Worm (Caenorhabditis elegans): ENCODE data around the gene F38E1.10.

The F38E1.10 gene

DNA sequence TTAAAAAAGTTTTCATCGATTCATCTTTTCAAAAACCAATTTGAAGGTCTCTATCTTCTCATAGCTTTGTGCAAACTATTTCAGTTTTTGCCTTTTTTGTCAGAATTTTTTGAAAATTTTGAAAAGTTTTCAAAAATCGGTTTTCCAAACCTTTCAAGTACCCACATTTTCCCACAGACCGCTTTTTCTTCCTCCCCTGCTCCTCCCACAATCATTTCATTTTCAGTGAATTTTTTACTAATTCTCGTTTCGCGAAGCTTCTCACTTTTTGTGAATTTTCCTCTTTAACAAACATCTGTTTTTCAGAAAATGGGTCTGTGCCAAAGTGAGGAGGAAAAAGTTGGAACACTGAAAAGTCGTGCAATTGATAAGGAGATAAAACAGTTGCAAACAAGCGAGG, 4.6 kb downstream of the F38E1.10 start, which contains the start of gene gpa-2:
Gene gpa-2 (plus strand): TSS at position 301 of the 400 bp plus-strand sequence.
- TF ChIP-seq mml-1 (tag; optimal IDR thresholded peaks at IDR 0.05), result no peak
- TF ChIP-seq lin-39 (tag; optimal IDR thresholded peaks at IDR 0.05), result no peak
- TF ChIP-seq sea-2 (GFP tag; optimal IDR thresholded peaks at IDR 0.05), result no peak
- no peak for TF ChIP-seq ama-1 (optimal IDR thresholded peaks at IDR 0.05)
- no peak for TF ChIP-seq ceh-28 (tag; optimal IDR thresholded peaks at IDR 0.05)
- TF ChIP-seq fkh-10 (GFP tag; optimal IDR thresholded peaks at IDR 0.05), result no peak
- TF ChIP-seq elt-2 (tag; optimal IDR thresholded peaks at IDR 0.05), result no peak
- TF ChIP-seq nhr-23 (tag; optimal IDR thresholded peaks at IDR 0.05), result no peak
- TF ChIP-seq mdl-1 (tag; optimal IDR thresholded peaks at IDR 0.05), result no peak
- no peak for TF ChIP-seq egl-27 (tag; optimal IDR thresholded peaks at IDR 0.05)
- no peak for TF ChIP-seq elt-1 (tag; optimal IDR thresholded peaks at IDR 0.05)
- TF ChIP-seq eor-1 (tag; optimal IDR thresholded peaks at IDR 0.05), result no peak

DNA sequence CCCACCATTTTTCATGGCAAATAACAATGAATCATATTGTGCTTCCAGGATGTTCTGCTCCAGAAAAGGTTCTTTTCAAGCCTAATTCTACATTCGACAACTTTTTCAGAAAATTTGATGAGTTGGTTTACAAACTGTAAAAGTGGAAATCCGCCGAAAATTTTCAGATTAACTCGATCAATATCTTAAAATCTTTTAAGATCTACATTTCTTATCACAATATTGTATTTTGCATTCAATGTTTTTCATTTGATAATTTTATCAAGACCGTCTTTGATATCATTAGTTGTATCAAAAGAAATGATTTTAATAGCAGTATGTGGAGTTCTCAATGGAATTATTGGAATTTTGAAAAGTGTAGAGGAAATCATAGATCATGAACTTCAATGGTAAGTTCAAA, 15.5 kb downstream of the F38E1.10 start, which contains the start of gene F38E1.6:
Gene F38E1.6 (plus strand): TSS at position 301 of the 400 bp plus-strand sequence.
- TF ChIP-seq unc-39 (tag; optimal IDR thresholded peaks at IDR 0.05) (no peak), sea-2 (GFP tag; optimal IDR thresholded peaks at IDR 0.05) (no peak)

DNA sequence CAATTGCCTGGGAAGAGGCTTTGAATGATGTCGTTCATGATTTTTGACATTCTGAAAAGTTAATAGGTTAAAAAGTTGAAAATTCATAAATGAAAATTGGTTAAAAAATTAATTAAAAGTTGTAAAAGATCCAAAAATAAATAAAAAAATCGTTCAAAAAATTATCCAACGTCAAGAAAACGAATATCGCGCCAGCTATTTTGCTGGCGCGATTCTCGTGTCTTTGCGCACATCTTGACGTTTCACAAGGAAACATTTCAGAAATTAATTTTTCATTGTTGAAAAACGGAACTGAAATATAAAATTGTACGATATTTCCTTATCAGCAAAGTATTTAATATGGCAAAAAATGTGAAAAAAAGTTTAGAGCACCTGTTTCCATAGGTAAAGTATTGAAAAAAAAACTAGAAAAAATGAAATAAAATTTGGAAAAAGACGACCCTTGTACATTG, 16.2 kb downstream of the F38E1.10 start, which contains the start of gene mpdu-1:
Gene mpdu-1 (minus strand): TSS at position 51 of the 452 bp plus-strand sequence.
- TF ChIP-seq lin-15B (tag; optimal IDR thresholded peaks at IDR 0.05) (peak; percentile 59), nhr-25 (tag; optimal IDR thresholded peaks at IDR 0.05) (peak; percentile 9), pqm-1 (tag; optimal IDR thresholded peaks at IDR 0.05) (peak; percentile 78), unc-39 (tag; optimal IDR thresholded peaks at IDR 0.05) (no peak), jun-1 (tag; optimal IDR thresholded peaks at IDR 0.05) (peak; percentile 51), snpc-4 (tag; optimal IDR thresholded peaks at IDR 0.05) (peak; percentile 91), elt-2 (tag; optimal IDR thresholded peaks at IDR 0.05) (peak; percentile 82), ZK546.5 (tag; optimal IDR thresholded peaks at IDR 0.05) (no peak), hmg-11 (tag; optimal IDR thresholded peaks at IDR 0.05) (peak; percentile 24), R02D3.7 (tag; optimal IDR thresholded peaks at IDR 0.05) (peak; percentile 3), mdl-1 (tag; optimal IDR thresholded peaks at IDR 0.05) (no peak), nhr-237 (tag; optimal IDR thresholded peaks at IDR 0.05) (no peak), nfya-1 (tag; optimal IDR thresholded peaks at IDR 0.05; ENCODE audit: insufficient read depth) (peak; percentile 63)

DNA sequence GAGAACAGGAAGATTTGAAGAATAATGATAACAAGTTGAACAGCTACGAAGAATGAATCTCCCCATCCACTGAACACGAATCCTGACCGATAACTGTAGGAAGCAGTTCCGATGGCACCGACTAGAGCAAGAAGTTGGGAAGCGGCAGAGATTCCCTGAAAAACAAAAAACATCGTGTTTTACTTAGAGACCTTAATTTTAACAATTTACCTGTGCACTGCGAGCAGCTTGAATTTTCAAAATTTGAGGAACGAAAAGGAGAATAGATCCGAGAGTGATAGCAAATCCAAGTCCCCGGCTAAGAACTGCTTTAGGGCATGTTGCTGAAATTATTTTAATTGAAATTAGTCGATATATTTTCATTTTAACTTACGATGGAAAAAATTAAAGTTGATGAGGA, 16.6 kb downstream of the F38E1.10 start:
- TF ChIP-seq unc-62 (GFP tag; optimal IDR thresholded peaks at IDR 0.05) (no peak), elt-2 (tag; optimal IDR thresholded peaks at IDR 0.05) (no peak), nhr-11 (tag; optimal IDR thresholded peaks at IDR 0.05) (no peak), ama-1 (optimal IDR thresholded peaks at IDR 0.05) (no peak), nhr-76 (tag; optimal IDR thresholded peaks at IDR 0.05) (no peak), lin-39 (tag; optimal IDR thresholded peaks at IDR 0.05) (no peak), ceh-16 (tag; optimal IDR thresholded peaks at IDR 0.05) (no peak), eor-1 (tag; optimal IDR thresholded peaks at IDR 0.05) (no peak), egl-27 (tag; optimal IDR thresholded peaks at IDR 0.05) (no peak), sea-2 (GFP tag; optimal IDR thresholded peaks at IDR 0.05) (no peak)

DNA sequence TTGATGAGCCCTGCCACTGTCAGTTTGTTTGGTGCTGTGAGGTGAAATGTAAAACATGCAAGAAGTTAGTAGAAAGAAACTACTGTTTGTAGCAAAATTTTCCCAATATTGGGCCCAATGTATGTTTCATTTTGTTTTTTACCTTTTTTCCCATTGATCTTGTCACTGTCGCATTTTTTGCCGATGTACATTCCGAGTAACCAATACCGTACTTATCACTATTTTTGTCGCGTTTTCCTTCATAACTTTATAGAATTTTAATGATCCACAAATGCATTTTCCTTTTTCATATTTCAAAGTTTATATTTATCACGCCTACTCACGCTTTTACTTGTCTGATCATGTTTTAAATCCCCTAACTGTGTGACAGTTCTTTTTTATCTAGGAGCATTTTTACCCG, 17.6 kb downstream of the F38E1.10 start:
- TF ChIP-seq aly-2 (tag; optimal IDR thresholded peaks at IDR 0.05), result no peak

DNA sequence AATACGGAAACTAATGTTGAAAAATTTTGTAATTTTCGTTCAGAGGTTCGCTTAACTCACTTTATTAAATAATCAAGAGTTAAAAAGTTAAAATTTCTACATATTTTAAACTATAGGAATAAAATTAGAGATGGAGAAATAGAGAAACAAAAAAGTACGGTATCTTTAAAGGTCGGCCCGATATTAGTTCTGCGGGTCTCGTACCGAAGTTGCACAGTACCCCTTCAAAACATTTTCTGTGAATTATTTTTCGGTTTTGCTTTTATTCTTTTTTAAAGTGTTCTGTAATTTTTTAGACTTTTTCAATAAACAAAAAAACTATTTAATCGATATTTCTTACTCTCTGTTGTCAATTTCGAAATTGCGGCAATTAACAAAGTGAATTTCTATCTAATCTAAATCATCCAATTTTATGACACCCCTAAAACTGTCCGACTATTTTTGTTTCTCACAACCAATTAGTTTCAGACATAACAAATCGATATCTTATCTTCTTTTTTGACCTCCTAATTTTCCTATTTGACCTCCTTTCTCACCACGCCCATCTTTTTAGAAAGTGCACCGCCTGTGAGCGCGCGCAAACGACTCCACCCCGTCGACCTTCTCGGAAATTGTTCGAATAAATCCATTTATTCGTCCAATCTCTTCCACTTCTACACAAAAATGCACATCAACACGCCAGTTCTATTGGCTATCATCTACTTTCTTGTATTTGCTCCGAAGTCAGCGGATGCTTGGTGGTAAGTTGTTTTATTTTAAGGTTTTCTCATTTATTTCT, 19.7 kb downstream of the F38E1.10 start, which contains the start of gene mom-2:
Gene mom-2 (plus strand): TSS at position 554 of the 778 bp plus-strand sequence.
- TF ChIP-seq pha-4 (tag; optimal IDR thresholded peaks at IDR 0.05), result no peak
- TF ChIP-seq nfya-1 (tag; optimal IDR thresholded peaks at IDR 0.05; ENCODE audit: insufficient read depth), result no peak
- no peak for TF ChIP-seq nhr-28 (tag; optimal IDR thresholded peaks at IDR 0.05)
- TF ChIP-seq ceh-28 (tag; optimal IDR thresholded peaks at IDR 0.05), result no peak
- TF ChIP-seq ama-1 (optimal IDR thresholded peaks at IDR 0.05), result no peak
- TF ChIP-seq nhr-77 (tag; optimal IDR thresholded peaks at IDR 0.05), result no peak
- no peak for TF ChIP-seq eor-1 (tag; optimal IDR thresholded peaks at IDR 0.05)
- TF ChIP-seq daf-12 (tag; optimal IDR thresholded peaks at IDR 0.05), result no peak
- TF ChIP-seq ceh-9 (tag; optimal IDR thresholded peaks at IDR 0.05), result no peak
- no peak for TF ChIP-seq lin-15B (tag; optimal IDR thresholded peaks at IDR 0.05)
- TF ChIP-seq skn-1 (tag; optimal IDR thresholded peaks at IDR 0.05), result no peak
- TF ChIP-seq nhr-43 (tag; optimal IDR thresholded peaks at IDR 0.05; ENCODE audit: poor library complexity, severe bottlenecking), result no peak
- no peak for TF ChIP-seq nhr-237 (tag; optimal IDR thresholded peaks at IDR 0.05)
- no peak for TF ChIP-seq unc-39 (tag; optimal IDR thresholded peaks at IDR 0.05)
- no peak for TF ChIP-seq pqm-1 (tag; optimal IDR thresholded peaks at IDR 0.05)
- no peak for TF ChIP-seq elt-1 (tag; optimal IDR thresholded peaks at IDR 0.05)
- TF ChIP-seq nhr-67 (tag; optimal IDR thresholded peaks at IDR 0.05), result no peak
- TF ChIP-seq ztf-11 (tag; optimal IDR thresholded peaks at IDR 0.05), result no peak

All from whole organism, L3 larva.